Fruit fly (Drosophila melanogaster): ENCODE results near the gene Pi4KIIIalpha.

Pi4KIIIalpha gene

DNA sequence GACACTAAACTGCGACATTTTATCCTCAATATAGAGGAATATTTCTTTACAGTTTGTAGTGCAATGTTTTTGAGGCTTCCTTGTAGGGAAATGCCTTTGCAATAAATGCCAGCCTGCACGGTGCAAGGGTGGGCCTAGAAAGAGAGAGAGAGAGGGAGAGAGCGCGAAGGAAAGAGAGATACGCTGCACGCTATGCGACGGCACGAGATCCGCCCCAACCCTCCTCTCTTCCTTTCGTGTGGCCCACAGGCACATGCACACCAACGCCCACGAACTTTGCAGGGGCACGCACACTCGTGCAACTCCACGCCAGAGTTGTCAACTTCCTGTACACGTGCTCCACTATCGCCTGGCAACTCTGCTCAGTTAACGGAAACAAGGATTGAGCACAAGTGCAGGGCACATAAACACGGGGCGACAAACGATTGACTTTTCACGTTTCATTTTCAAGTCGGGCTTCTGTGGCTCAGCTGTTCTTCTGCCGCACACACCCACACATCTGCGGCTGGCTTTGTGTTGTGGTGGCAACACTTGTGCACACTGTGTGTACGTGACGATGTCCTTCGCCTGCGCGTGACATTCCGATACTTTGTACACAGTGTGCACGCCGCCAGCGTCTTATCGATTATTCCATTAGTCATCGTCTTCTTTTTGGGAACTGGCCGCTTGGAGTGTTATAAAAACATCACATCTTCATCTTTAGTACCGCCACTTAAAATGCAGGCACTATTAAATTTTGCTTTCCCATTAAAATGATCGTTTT is 11.5 kb downstream of the Pi4KIIIalpha start:
- no peak for TF ChIP-seq insv (optimal IDR thresholded peaks at IDR 0.05)
- TF ChIP-seq psq (optimal IDR thresholded peaks at IDR 0.05), result no peak
- no peak for TF ChIP-seq h (optimal IDR thresholded peaks at IDR 0.05)
- TF ChIP-seq Sin3A (optimal IDR thresholded peaks at IDR 0.05), result no peak
- TF ChIP-seq Myc (optimal IDR thresholded peaks at IDR 0.05), result no peak
- TF ChIP-seq ttk (optimal IDR thresholded peaks at IDR 0.05), result no peak

DNA sequence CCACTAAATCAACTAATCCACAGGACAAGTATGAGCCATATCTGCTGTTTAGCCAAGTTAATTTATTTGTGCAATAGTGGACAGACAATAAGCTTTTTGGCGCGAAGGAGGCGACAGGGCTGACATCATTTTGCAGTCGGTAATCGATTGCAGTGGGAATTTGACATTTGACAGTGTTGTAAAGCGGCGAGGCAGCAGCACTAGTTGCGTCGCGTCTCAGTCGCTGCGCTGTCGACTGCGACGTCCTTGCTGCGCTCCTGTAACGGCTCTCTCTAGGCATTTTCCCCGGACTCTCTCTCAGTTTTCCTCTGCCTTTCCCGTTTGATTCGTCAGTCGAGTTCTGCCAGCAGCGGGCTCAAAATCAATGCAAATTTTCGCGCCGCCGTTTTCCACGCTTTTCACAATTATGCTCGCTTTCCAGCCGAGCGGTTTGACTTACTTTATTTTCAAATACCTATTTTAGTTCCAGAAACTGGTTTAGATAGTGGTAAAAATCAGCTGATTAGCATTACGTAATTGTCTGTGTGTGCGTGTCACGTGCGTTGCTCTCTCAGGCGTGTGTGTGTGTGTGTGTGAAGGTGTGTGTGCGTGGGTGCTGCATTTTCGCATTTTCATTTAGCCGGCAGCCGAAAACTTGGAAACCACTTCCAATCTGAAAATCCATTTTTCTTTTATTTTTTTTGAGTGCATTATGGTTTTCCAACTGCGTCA is 12.4 kb downstream of the Pi4KIIIalpha start:
- TF ChIP-seq psq (optimal IDR thresholded peaks at IDR 0.05), result no peak
- TF ChIP-seq Sin3A (optimal IDR thresholded peaks at IDR 0.05), result no peak

DNA sequence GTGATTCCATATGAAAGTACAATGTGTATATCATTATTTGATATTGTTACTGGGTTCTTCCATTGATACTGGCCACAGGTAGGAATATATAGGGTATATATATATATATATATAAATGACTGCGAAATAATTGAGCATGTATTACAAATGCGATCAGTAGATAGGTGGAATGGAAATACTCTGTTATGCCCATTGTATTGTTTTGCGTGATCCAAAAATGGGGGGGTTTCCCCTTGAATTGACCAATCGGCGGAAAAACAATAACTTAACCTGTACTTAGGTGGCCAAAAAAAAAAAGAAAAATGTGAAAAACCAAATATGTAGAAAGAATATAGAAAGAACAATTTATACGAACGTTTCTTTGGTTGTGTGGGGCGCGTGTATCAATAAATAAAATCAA is 13.3 kb downstream of the Pi4KIIIalpha start:
- no peak for TF ChIP-seq h (optimal IDR thresholded peaks at IDR 0.05)
- TF ChIP-seq Myc (optimal IDR thresholded peaks at IDR 0.05), result no peak
- no peak for TF ChIP-seq Sin3A (optimal IDR thresholded peaks at IDR 0.05)
- no peak for TF ChIP-seq psq (optimal IDR thresholded peaks at IDR 0.05)
- TF ChIP-seq insv (optimal IDR thresholded peaks at IDR 0.05), result no peak

DNA sequence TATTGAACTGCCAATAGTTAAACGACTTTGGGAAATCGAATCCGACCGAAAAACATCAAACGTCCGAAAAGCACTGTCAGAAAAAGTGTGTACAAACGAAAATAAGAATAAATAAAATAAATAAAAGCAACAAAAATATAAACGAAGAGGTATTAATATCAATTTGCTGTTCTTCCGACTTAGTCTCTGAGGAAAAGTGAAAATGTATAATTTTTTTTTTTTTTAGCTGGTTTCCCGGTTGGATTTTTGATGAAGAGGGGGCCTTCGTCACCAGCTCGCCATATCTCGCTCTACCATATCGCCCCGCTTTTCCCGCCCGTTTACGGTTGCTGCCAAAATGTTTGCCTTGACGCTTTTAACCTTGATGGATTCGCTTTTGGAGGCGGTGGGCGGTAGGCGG is 14.0 kb downstream of the Pi4KIIIalpha start:
- TF ChIP-seq ttk (optimal IDR thresholded peaks at IDR 0.05), result no peak
- no peak for TF ChIP-seq Myc (optimal IDR thresholded peaks at IDR 0.05)
- TF ChIP-seq h (optimal IDR thresholded peaks at IDR 0.05), result no peak
- TF ChIP-seq insv (optimal IDR thresholded peaks at IDR 0.05), result no peak
- no peak for TF ChIP-seq Sin3A (optimal IDR thresholded peaks at IDR 0.05)
- TF ChIP-seq psq (optimal IDR thresholded peaks at IDR 0.05), result no peak

DNA sequence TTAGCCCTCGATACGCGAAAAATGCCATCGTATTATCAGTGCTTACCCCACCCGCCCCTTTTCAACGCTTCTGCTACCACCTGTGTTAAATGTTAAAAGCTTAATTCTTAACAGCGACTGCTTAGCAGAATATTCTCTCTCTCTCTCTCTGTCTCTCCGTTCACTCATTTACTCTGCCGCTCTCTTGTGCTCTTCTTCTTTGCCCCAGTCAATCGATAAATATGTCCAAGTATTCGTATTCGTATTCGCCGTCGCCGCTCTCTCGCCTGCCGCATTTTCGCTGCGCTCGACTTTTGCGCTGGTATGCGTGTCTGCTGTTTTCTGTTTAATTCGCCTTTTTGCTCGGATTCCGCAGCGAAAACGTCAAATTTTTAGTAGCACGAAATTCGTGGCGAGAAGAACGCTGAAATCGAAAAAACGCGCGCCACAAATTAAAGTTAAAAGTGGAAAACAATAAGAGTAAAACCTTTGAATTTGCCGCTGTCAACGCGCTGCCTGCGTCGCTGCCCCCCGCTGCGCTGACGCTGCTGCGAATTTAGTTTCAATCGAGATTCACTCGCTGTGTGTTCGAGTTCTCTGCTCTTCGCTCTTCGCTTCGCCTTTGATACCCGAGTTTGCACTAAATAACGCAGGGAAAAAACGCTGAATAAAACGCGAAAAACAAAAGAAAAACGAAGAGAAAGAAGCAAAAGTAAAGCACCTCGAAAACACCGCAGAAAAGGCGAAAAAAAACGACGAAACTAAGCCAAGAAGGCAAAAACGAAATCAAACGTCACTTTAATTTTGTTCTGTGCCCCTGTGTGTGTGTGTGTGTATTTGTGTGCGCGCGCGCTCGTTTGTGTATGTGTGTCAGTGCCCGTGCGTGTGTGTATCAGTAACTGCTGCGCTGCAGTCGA is 18.1 kb downstream of the Pi4KIIIalpha start:
- TF ChIP-seq insv (optimal IDR thresholded peaks at IDR 0.05) (no peak), Sin3A (optimal IDR thresholded peaks at IDR 0.05) (no peak), Myc (optimal IDR thresholded peaks at IDR 0.05) (no peak), ttk (optimal IDR thresholded peaks at IDR 0.05) (no peak), h (optimal IDR thresholded peaks at IDR 0.05) (no peak), psq (optimal IDR thresholded peaks at IDR 0.05) (no peak)

DNA sequence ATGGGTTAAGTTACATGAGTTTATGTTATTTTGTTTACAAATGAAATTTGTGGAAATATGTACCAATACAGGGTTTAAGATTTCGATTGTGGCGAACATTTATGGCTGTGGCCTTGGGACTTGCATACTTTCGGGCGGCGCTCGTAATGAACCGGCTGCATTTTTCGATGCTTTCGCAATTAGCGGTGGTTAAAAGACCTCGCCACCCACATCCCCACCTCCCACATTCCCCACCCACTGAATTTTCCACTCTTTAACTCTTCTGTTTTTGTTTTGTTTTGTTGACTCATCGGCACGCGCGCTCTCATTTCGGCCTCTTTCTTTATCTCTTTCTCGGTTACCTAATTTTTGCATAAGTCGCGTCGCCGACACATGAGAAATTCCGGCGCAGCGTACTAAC is 21.0 kb downstream of the Pi4KIIIalpha start:
- no peak for TF ChIP-seq Sin3A (optimal IDR thresholded peaks at IDR 0.05)
- TF ChIP-seq psq (optimal IDR thresholded peaks at IDR 0.05), result no peak
- no peak for TF ChIP-seq h (optimal IDR thresholded peaks at IDR 0.05)
- no peak for TF ChIP-seq ttk (optimal IDR thresholded peaks at IDR 0.05)
- TF ChIP-seq Myc (optimal IDR thresholded peaks at IDR 0.05), result no peak

DNA sequence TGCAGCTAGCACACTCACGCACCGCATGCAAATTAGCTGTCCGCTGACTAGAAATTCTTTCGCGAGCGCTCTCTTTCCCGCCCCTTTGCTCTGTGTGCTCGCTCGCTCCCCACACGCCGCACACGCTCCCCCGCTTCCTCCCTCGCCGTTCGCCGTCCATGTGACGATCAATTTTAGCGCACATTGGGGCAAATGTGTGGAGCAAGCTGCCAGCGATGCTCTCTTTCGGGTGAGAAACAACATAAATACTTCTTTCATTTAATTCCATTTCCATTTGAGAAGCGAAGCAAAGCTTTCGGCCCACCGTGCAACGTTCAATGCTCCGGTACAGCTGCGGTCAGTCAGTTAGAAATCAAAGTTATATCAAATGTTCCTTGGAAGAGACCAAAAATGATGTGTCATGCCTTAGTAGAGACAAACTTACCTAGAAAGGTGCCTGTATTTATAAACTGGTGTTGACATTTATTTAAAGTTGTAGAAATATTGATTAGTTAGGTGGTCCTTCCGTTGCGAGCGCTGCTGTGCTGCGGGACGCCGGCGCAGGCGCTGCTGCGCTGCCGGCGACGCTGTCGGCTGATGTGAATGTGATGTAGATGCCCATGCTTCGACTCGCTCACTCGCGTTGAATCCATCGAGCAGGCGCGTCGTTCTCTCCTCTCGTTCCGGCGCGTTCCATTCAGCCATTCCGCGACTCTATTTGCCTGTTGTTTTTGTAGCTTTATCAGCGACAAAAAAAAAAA is 21.6 kb downstream of the Pi4KIIIalpha start:
- TF ChIP-seq psq (optimal IDR thresholded peaks at IDR 0.05) (no peak), h (optimal IDR thresholded peaks at IDR 0.05) (no peak), Sin3A (optimal IDR thresholded peaks at IDR 0.05) (no peak), insv (optimal IDR thresholded peaks at IDR 0.05) (no peak), ttk (optimal IDR thresholded peaks at IDR 0.05) (no peak), Myc (optimal IDR thresholded peaks at IDR 0.05) (no peak)

DNA sequence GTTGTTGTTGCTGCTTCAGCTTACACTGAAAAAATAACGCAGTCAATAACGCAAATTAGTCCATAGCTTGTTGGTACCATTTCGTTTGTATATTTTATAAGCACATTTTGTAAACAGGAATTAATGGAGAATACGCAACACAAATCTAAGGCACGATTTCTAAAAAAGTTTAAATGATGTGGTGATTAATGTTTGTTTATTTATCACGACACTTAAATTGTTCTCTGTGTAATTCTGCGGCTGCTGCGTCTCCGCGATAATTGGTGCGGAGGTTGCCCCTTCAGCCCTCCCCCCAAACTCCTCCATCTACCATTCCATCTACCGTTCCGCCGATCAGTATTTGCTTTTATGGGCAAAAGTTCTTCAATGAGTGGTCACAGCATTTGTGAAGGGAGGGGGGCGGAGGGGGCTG is 22.9 kb downstream of the Pi4KIIIalpha start:
- no peak for TF ChIP-seq ttk (optimal IDR thresholded peaks at IDR 0.05)
- TF ChIP-seq insv (optimal IDR thresholded peaks at IDR 0.05), result no peak
- TF ChIP-seq Sin3A (optimal IDR thresholded peaks at IDR 0.05), result no peak
- no peak for TF ChIP-seq Myc (optimal IDR thresholded peaks at IDR 0.05)
- TF ChIP-seq psq (optimal IDR thresholded peaks at IDR 0.05), result no peak
- no peak for TF ChIP-seq h (optimal IDR thresholded peaks at IDR 0.05)

DNA sequence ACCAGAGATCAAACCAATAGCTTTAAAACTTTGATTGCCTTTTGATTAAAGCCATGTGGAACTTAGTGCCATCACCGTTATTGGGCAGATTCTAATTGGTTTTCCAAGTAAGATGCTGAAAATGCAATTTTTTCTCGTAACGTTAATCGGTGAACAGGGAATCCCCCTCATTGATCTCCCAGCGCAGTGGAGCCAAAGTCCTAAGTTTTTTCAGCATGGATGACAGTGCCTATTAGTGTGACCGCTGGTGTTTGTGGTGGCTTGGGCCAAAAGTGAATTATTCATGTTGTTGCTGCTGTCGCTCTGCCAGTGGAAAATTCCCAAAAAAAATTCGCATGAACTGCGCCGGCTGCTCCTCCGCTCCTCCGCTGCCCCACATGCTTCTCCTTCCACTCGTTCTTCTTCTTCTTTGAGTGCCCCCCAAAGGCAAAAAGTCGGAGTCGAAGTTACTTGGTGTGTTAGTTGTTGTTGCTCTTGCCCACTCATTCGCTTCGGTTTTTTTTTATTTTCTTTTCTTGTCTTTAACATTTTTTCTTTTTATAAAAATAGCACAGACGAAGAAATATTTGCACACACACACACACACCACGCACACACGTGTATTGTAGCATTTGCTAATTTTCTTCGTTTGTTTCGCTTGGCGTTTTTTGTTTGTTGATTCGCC is 23.5 kb downstream of the Pi4KIIIalpha start:
- TF ChIP-seq h (optimal IDR thresholded peaks at IDR 0.05) (no peak), psq (optimal IDR thresholded peaks at IDR 0.05) (no peak), ttk (optimal IDR thresholded peaks at IDR 0.05) (no peak), Myc (optimal IDR thresholded peaks at IDR 0.05) (no peak), Sin3A (optimal IDR thresholded peaks at IDR 0.05) (no peak), insv (optimal IDR thresholded peaks at IDR 0.05) (no peak)

DNA sequence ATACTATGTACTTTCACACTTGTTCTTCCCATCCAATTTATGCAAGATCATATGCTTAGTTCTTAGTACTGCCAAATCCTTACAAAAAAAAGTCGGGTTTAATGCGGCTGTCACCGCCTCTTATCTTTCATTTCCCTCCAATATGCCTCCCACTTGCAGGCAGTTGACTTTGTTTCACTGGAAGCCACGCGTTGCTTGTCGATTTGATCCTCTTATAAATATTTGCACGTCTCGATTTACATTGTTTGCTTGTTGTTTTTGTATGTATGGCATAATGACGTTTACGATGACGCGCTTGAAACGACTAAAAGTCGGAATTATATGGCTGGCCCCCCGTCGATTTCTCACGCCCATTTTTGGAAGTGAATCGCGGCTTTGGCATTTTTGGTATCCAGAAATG is 24.4 kb downstream of the Pi4KIIIalpha start:
- no peak for TF ChIP-seq insv (optimal IDR thresholded peaks at IDR 0.05)
- TF ChIP-seq Sin3A (optimal IDR thresholded peaks at IDR 0.05), result no peak
- TF ChIP-seq psq (optimal IDR thresholded peaks at IDR 0.05), result no peak
- TF ChIP-seq Myc (optimal IDR thresholded peaks at IDR 0.05), result no peak
- no peak for TF ChIP-seq ttk (optimal IDR thresholded peaks at IDR 0.05)
- TF ChIP-seq h (optimal IDR thresholded peaks at IDR 0.05), result no peak

DNA sequence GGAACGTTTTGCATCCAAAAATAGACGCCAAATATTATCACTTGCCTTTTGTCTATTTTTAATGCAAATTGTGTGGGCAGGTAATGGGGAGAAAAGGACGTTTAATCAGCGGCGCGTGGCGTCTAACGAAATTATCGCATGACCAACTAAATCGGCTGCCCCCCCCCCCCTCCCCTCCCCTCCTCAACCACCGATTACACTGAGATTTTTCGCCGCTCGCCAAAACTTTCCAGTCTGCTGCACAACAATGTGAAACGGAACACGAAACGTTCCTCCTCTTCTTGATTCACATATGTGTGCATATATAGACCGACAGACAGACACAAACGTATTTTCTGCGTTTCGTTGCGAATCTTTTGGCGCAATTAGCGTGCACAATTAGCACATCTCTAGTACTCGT is 26.5 kb downstream of the Pi4KIIIalpha start:
- TF ChIP-seq h (optimal IDR thresholded peaks at IDR 0.05), result no peak
